Worm (Caenorhabditis elegans): ENCODE measurements around the gene srz-29.
"Not testable (repeated sequence)": the region's sequence is repeated elsewhere in the genome, so short reads cannot be mapped to it uniquely, and the experiment has no call there.

srz-29 gene

DNA sequence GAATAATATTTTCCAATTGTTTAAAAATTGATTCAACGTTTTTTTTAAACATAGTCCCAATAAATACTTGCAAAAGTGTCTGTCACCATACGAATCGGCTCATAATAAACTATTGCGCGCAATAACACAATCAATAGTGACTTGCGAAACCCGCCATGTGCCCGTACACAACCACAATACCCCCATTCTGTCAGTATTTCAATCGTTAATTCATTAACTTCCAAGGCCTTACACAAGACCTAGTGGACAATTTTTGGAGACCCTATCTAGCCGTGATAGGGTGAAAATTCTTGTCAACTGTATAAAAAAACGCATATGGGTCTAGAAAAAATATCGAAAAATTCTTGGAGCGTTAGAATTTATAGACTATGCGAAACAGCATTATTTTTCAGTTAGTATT lies 45.1 kb downstream of the srz-29 start:
- TF ChIP-seq ceh-43 (GFP tag; optimal IDR thresholded peaks at IDR 0.05) (no peak), ham-2 (GFP tag; optimal IDR thresholded peaks at IDR 0.05) (no peak), nhr-12 (tag; optimal IDR thresholded peaks at IDR 0.05) (no peak), lin-32 (GFP tag; optimal IDR thresholded peaks at IDR 0.05) (no peak), hlh-1 (tag; optimal IDR thresholded peaks at IDR 0.05) (no peak), sptf-1 (tag; optimal IDR thresholded peaks at IDR 0.05) (no peak), ztf-11 (tag; optimal IDR thresholded peaks at IDR 0.05) (no peak), cnd-1 (tag; optimal IDR thresholded peaks at IDR 0.05) (no peak), mls-2 (tag; optimal IDR thresholded peaks at IDR 0.05) (no peak), mab-5 (tag; optimal IDR thresholded peaks at IDR 0.05) (no peak), zip-8 (tag; optimal IDR thresholded peaks at IDR 0.05) (no peak), ceh-39 (tag; optimal IDR thresholded peaks at IDR 0.05) (no peak), unc-120 (tag; optimal IDR thresholded peaks at IDR 0.05; ENCODE audit: poor library complexity, severe bottlenecking) (no peak), unc-62 (GFP tag; optimal IDR thresholded peaks at IDR 0.05) (no peak), nhr-237 (tag; optimal IDR thresholded peaks at IDR 0.05) (no peak), ces-1 (GFP tag; optimal IDR thresholded peaks at IDR 0.05) (no peak), elt-1 (tag; optimal IDR thresholded peaks at IDR 0.05; ENCODE audit: borderline replicate concordance, insufficient read depth) (no peak), nhr-2 (tag; optimal IDR thresholded peaks at IDR 0.05) (no peak), lsy-2 (tag; optimal IDR thresholded peaks at IDR 0.05) (no peak)

DNA sequence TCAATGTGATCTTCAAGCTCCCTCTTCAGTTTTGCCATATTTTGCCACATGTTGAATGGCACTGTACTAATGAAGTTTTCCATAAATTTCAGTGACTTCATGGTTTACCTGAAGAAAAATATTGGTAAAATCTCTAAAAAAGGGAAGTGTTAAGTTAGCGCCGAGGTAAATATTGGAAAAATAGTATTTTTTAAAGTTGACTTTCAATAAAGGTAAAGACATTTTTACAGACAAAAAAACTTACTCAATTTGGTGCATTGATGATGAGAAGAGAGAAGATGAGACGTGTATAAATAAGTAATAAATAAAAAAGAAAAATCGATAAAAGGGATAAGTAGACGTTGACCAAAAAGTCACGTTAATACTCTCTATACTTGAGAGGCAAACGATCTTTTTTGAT lies 47.9 kb downstream of the srz-29 start, which contains the start of gene Y45F10B.9:
TSS of gene Y45F10B.9 (minus strand) at position 101 of the 400 bp plus-strand sequence.
- not testable (repeated sequence) for TF ChIP-seq M03D4.4, zip-8, blmp-1 (tag; optimal IDR thresholded peaks at IDR 0.05)
